Worm (Caenorhabditis elegans) whole organism, midembryonic: ENCODE measurements around the gene T07D4.2.

Experiments
- T22C8.4 ChIP-seq: fragments of 200-800 bp; sonication (Bioruptor generic); IDR thresholded peaks from 2 replicates; pipeline ENCODE4 v1.3.6; 2022; ENCODE audit warnings: missing genetic modification characterization, missing compliant biosample characterization
- cog-1 ChIP-seq: sonication (generic microtip); optimal IDR thresholded peaks from 2 replicates; lab custom pipeline; 2016; ENCODE audit warnings: missing genetic modification characterization, missing compliant biosample characterization
- flt-1 ChIP-seq: fragments of 200-800 bp; sonication (Bioruptor generic); IDR thresholded peaks from 2 replicates; pipeline ENCODE4 v1.3.6; 2022; ENCODE audit warnings: missing genetic modification characterization, missing compliant biosample characterization
- klf-2 ChIP-seq: fragments of 200-800 bp; sonication (Bioruptor generic); conservative IDR thresholded peaks from 2 replicates; pipeline ENCODE4 v1.3.6; 2022; ENCODE audit warnings: missing genetic modification reagents, missing genetic modification characterization, missing compliant biosample characterization
- med-1 ChIP-seq: sonication (generic microtip); optimal IDR thresholded peaks from 2 replicates; lab custom pipeline; 2017; ENCODE audit warnings: missing genetic modification characterization, mild to moderate bottlenecking, missing compliant biosample characterization, antibody characterized with exemption, missing genetic modification reagents; ENCODE audit not compliant: insufficient read depth
- ref-1 ChIP-seq: fragments of 200-800 bp; sonication (Bioruptor generic); conservative IDR thresholded peaks from 2 replicates; pipeline ENCODE4 v1.3.6; 2022; ENCODE audit warnings: missing genetic modification reagents, missing genetic modification characterization, missing compliant biosample characterization
- tab-1 ChIP-seq: fragments of 200-800 bp; sonication (Bioruptor generic); IDR thresholded peaks from 2 replicates; pipeline ENCODE4 v1.3.6; 2022; ENCODE audit warnings: missing genetic modification characterization, missing compliant biosample characterization
- ztf-23 ChIP-seq: fragments of 200-800 bp; sonication (Bioruptor generic); IDR thresholded peaks from 2 replicates; pipeline ENCODE4 v1.3.6; 2022; ENCODE audit warnings: missing genetic modification reagents, missing genetic modification characterization, missing compliant biosample characterization
- ztf-29 ChIP-seq: fragments of 200-800 bp; sonication (Bioruptor generic); IDR thresholded peaks from 2 replicates; pipeline ENCODE4 v1.3.6; 2022; ENCODE audit warnings: missing genetic modification reagents, missing genetic modification characterization, missing compliant biosample characterization

The T07D4.2 gene

ce11 chrII:8859596-8859995, 14.1 kb downstream of the T07D4.2 start, which contains the start of gene snb-6:
Gene snb-6 (minus strand): TSS chrII:8859696.
- TF ChIP-seq ztf-29 (no peak), T22C8.4 (GFP tag; lab: Robert Waterston, UW) (no peak), ztf-23 (GFP tag; lab: Robert Waterston, UW) (no peak), ref-1 (no peak), klf-2 (GFP tag; lab: Robert Waterston, UW) (no peak), tab-1 (GFP tag; lab: Robert Waterston, UW) (no peak), flt-1 (GFP tag; lab: Robert Waterston, UW) (no peak), med-1 (GFP tag; lab: Kevin White, UChicago) (no peak), cog-1 (tag; lab: Kevin White, UChicago) (no peak)

ce11 chrII:8857074-8857473, 16.7 kb downstream of the T07D4.2 start:
- TF ChIP-seq ztf-29 (no peak), klf-2 (GFP tag; lab: Robert Waterston, UW) (no peak), cog-1 (tag; lab: Kevin White, UChicago) (no peak), ztf-23 (GFP tag; lab: Robert Waterston, UW) (no peak), ref-1 (no peak), T22C8.4 (GFP tag; lab: Robert Waterston, UW) (no peak), med-1 (GFP tag; lab: Kevin White, UChicago) (no peak), tab-1 (GFP tag; lab: Robert Waterston, UW) (no peak), flt-1 (GFP tag; lab: Robert Waterston, UW) (no peak)

- no peak for TF ChIP-seq cog-1 (tag; lab: Kevin White, UChicago)
- no peak for TF ChIP-seq klf-2 (GFP tag; lab: Robert Waterston, UW)
- TF ChIP-seq ztf-23 (GFP tag; lab: Robert Waterston, UW): no peak
- no peak for TF ChIP-seq flt-1 (GFP tag; lab: Robert Waterston, UW)
- TF ChIP-seq ztf-29: no peak
- no peak for TF ChIP-seq ref-1
- TF ChIP-seq T22C8.4 (GFP tag; lab: Robert Waterston, UW): no peak
- no peak for TF ChIP-seq med-1 (GFP tag; lab: Kevin White, UChicago)
- TF ChIP-seq tab-1 (GFP tag; lab: Robert Waterston, UW): no peak
These were observed 17.2 kb downstream of the T07D4.2 start for ce11 chrII:8856524-8856923.

- TF ChIP-seq cog-1 (tag; lab: Kevin White, UChicago) (no peak), ztf-29 (no peak), med-1 (GFP tag; lab: Kevin White, UChicago) (no peak), flt-1 (GFP tag; lab: Robert Waterston, UW) (no peak), klf-2 (GFP tag; lab: Robert Waterston, UW) (no peak), T22C8.4 (GFP tag; lab: Robert Waterston, UW) (no peak), ref-1 (no peak), tab-1 (GFP tag; lab: Robert Waterston, UW) (no peak), ztf-23 (GFP tag; lab: Robert Waterston, UW) (no peak)
These were observed 18.9 kb downstream of the T07D4.2 start for ce11 chrII:8854874-8855273.

DNA sequence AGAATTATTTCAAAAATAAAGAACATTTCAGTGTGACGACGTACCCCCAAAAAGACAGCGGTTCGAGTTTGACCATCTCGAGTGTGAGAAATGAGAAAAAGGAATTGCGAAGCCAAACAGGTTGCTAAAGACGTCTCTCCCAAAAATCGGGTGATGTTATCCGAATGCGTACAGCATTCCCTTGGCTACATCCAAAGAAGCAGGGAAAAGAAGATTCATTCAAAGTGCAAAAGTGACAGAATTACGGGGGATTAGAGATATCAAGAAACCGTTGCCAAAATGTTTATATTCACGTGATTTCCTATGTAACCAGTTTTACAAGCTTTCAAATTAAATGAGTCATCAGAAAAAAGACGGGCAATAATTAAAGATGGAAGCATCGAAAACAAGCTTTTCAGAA, 19.8 kb downstream of the T07D4.2 start:
- no peak for TF ChIP-seq flt-1 (GFP tag; lab: Robert Waterston, UW)
- no peak for TF ChIP-seq tab-1 (GFP tag; lab: Robert Waterston, UW)
- no peak for TF ChIP-seq ztf-23 (GFP tag; lab: Robert Waterston, UW)
- TF ChIP-seq ztf-29: no peak
- no peak for TF ChIP-seq ref-1
- TF ChIP-seq klf-2 (GFP tag; lab: Robert Waterston, UW): no peak
- no peak for TF ChIP-seq T22C8.4 (GFP tag; lab: Robert Waterston, UW)
- no peak for TF ChIP-seq med-1 (GFP tag; lab: Kevin White, UChicago)

ce11 chrII:8853238-8853637, 20.5 kb downstream of the T07D4.2 start:
- no peak for TF ChIP-seq ztf-29
- TF ChIP-seq flt-1 (GFP tag; lab: Robert Waterston, UW): no peak
- TF ChIP-seq ref-1: no peak
- TF ChIP-seq tab-1 (GFP tag; lab: Robert Waterston, UW): no peak
- no peak for TF ChIP-seq klf-2 (GFP tag; lab: Robert Waterston, UW)
- TF ChIP-seq T22C8.4 (GFP tag; lab: Robert Waterston, UW): no peak
- TF ChIP-seq cog-1 (tag; lab: Kevin White, UChicago): no peak
- no peak for TF ChIP-seq ztf-23 (GFP tag; lab: Robert Waterston, UW)
- TF ChIP-seq med-1 (GFP tag; lab: Kevin White, UChicago): no peak

DNA sequence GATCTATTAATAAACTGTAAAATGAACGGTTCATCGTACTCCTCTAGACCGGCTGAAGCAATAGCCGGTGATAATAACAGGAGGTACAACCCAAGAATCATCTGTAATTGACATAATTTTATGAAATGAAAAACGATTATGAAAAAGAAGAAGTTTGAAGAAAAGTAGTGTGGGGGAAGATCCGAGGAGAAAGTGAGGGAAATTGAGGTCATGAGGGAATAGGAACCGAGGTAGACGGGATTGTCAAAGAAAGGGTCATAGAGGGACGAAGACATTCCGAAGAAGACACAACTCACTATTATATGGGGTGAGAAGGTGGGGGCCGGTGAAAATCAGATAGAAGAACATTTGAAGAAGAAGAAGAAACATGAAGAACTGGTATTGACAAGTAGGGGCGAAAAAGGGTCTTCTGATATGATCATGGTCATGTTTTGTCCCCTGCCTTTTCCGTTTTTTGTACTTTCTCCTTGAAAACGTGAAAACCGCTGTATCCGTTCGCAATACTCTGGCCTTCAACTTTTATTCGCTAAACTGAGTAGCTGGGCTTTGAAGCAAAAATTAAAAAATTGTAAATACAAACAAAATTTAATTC, 21.6 kb downstream of the T07D4.2 start, which contains the start of gene oac-46:
Gene oac-46 (minus strand): TSS at position 101 of the 592 bp plus-strand sequence.
- TF ChIP-seq med-1 (GFP tag; lab: Kevin White, UChicago) (no peak), cog-1 (tag; lab: Kevin White, UChicago) (no peak), ztf-29 (no peak), T22C8.4 (GFP tag; lab: Robert Waterston, UW) (no peak), flt-1 (GFP tag; lab: Robert Waterston, UW) (no peak), ztf-23 (GFP tag; lab: Robert Waterston, UW) (no peak), klf-2 (GFP tag; lab: Robert Waterston, UW) (no peak), ref-1 (no peak), tab-1 (GFP tag; lab: Robert Waterston, UW) (no peak)

DNA sequence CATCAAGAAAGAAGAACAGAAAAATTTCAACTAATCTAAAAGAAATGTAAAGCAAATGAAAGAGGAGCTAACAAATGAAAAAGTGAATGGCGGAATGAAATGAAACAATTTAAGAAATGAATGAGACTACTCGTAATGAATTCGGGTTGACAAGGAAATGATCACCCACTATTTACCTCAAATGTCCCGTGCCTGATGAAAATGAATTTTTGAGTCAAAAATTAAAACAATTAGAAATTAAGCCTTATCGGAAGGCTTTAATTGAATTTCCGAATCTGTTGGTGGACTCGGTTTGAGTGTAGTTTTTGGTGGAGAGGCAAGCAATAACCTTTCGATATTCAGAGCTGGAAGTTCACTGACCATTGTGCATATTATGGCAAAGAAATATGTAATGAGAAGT, 24.8 kb downstream of the T07D4.2 start:
- no peak for TF ChIP-seq ztf-23 (GFP tag; lab: Robert Waterston, UW)
- TF ChIP-seq med-1 (GFP tag; lab: Kevin White, UChicago): no peak
- TF ChIP-seq ztf-29: no peak
- no peak for TF ChIP-seq flt-1 (GFP tag; lab: Robert Waterston, UW)
- TF ChIP-seq ref-1: no peak
- no peak for TF ChIP-seq klf-2 (GFP tag; lab: Robert Waterston, UW)
- TF ChIP-seq cog-1 (tag; lab: Kevin White, UChicago): no peak

DNA sequence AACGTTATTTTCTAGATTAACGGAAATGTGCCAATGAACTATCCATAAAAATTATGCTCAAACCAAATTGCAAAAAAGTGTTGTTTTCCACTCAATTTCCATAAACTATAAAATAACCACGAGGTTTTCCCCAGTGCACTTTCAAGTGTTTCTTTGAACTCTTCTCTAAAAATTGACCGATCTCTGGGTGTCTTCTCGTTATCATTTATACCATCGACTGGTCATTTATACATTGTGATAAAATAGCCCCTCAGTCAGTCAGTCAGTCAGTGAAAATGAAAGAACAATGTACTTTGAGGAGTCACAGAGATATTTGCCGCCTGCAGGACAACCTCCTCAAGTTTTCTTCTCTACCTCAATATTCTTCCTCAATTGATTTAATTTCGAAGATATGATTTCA, 27.8 kb downstream of the T07D4.2 start:
- TF ChIP-seq T22C8.4 (GFP tag; lab: Robert Waterston, UW) (no peak), ztf-23 (GFP tag; lab: Robert Waterston, UW) (no peak), cog-1 (tag; lab: Kevin White, UChicago) (no peak), flt-1 (GFP tag; lab: Robert Waterston, UW) (no peak), klf-2 (GFP tag; lab: Robert Waterston, UW) (no peak), ztf-29 (no peak), tab-1 (GFP tag; lab: Robert Waterston, UW) (no peak), ref-1 (no peak), med-1 (GFP tag; lab: Kevin White, UChicago) (no peak)
